Worm (Caenorhabditis elegans) whole organism, young adult: ENCODE measurements around the gene klp-13.

Source experiments
- B0035.1 ChIP-seq: sonication (generic microtip); optimal IDR thresholded peaks from 2 replicates; lab custom pipeline; 2016; ENCODE audit warnings: missing genetic modification characterization, mild to moderate bottlenecking, missing compliant biosample characterization, missing genotype, missing genetic modification reagents
- B0261.1 ChIP-seq: sonication (generic microtip); optimal IDR thresholded peaks from 2 replicates; lab custom pipeline; 2016; ENCODE audit warnings: mild to moderate bottlenecking, missing genetic modification characterization, moderate library complexity, missing compliant biosample characterization
- F22D6.2 ChIP-seq: sonication (generic microtip); optimal IDR thresholded peaks from 2 replicates; lab custom pipeline; 2016; ENCODE audit warnings: mild to moderate bottlenecking, missing genetic modification characterization, missing compliant biosample characterization
- F49E8.2 ChIP-seq: sonication (generic microtip); optimal IDR thresholded peaks from 3 replicates; lab custom pipeline; 2017; ENCODE audit warnings: missing genetic modification characterization, mild to moderate bottlenecking, missing compliant biosample characterization, antibody characterized with exemption, moderate library complexity; ENCODE audit not compliant: insufficient read depth
- F52B5.7 ChIP-seq: sonication (generic microtip); optimal IDR thresholded peaks from 2 replicates; lab custom pipeline; 2016; ENCODE audit warnings: mild to moderate bottlenecking, missing genetic modification characterization, missing compliant biosample characterization
- T07F8.4 ChIP-seq: sonication (generic microtip); optimal IDR thresholded peaks from 2 replicates; lab custom pipeline; 2016; ENCODE audit warnings: mild to moderate bottlenecking, missing genetic modification characterization, moderate library complexity, missing compliant biosample characterization
- T26A5.8 ChIP-seq: sonication (generic microtip); optimal IDR thresholded peaks from 2 replicates; lab custom pipeline; 2016; ENCODE audit warnings: missing genetic modification characterization, missing compliant biosample characterization
- attf-5 ChIP-seq: fragments of 200-800 bp; sonication (Bioruptor generic); optimal IDR thresholded peaks from 2 replicates; lab custom pipeline; 2018; ENCODE audit warnings: mild to moderate bottlenecking, missing genetic modification characterization, missing compliant biosample characterization
- cebp-2 ChIP-seq: fragments of 200-800 bp; sonication (Bioruptor generic); IDR thresholded peaks from 2 replicates; pipeline ENCODE4 v1.3.6; 2022; ENCODE audit warnings: missing genetic modification characterization, missing compliant biosample characterization
- ceh-27 ChIP-seq: fragments of 200-800 bp; sonication (Bioruptor generic); optimal IDR thresholded peaks from 2 replicates; lab custom pipeline; 2018; ENCODE audit warnings: mild to moderate bottlenecking, missing genetic modification characterization, moderate library complexity, missing compliant biosample characterization
- die-1 ChIP-seq: sonication (generic microtip); optimal IDR thresholded peaks from 2 replicates; lab custom pipeline; 2016; ENCODE audit warnings: missing genotype, mild to moderate bottlenecking, missing genetic modification characterization, missing compliant biosample characterization
- egl-18 ChIP-seq: fragments of 200-800 bp; sonication (Bioruptor generic); IDR thresholded peaks from 2 replicates; pipeline ENCODE4 v1.3.6; 2022; ENCODE audit warnings: missing genetic modification reagents, missing genetic modification characterization, missing compliant biosample characterization
- egl-44 ChIP-seq: fragments of 200-800 bp; sonication (Bioruptor generic); IDR thresholded peaks from 2 replicates; pipeline ENCODE4 v1.3.6; 2022; ENCODE audit warnings: missing genetic modification reagents, missing genetic modification characterization, missing compliant biosample characterization
- egrh-3 ChIP-seq: fragments of 200-800 bp; sonication (Bioruptor generic); IDR thresholded peaks from 2 replicates; pipeline ENCODE4 v1.3.6; 2022; ENCODE audit warnings: missing genetic modification reagents, missing genetic modification characterization, missing compliant biosample characterization
- gei-17 ChIP-seq: fragments of 200-800 bp; sonication (Bioruptor generic); optimal IDR thresholded peaks from 2 replicates; lab custom pipeline; 2018; ENCODE audit warnings: mild to moderate bottlenecking, missing genetic modification characterization, missing compliant biosample characterization
- hlh-12 ChIP-seq: sonication (generic microtip); optimal IDR thresholded peaks from 2 replicates; lab custom pipeline; 2016; ENCODE audit warnings: missing genetic modification characterization, missing compliant biosample characterization
- hlh-26 ChIP-seq: fragments of 200-800 bp; sonication (Bioruptor generic); conservative IDR thresholded peaks from 2 replicates; pipeline ENCODE4 v1.3.6; 2022; ENCODE audit warnings: missing genetic modification reagents, missing genetic modification characterization, missing compliant biosample characterization
- lin-35 ChIP-seq, 3 experiments: fragments of 150-350 bp in 2 of 3; sonication (generic microtip) in 1 of 3; optimal IDR thresholded peaks; 2 replicates each; lab custom pipeline; 2014 to 2018; ENCODE audit warnings: missing biosample characterization in 3 of 3, missing genetic modification characterization in 3 of 3, missing genetic modification reagents in 3 of 3
- lin-40 ChIP-seq: sonication (generic microtip); optimal IDR thresholded peaks from 2 replicates; lab custom pipeline; 2016; ENCODE audit warnings: missing genetic modification characterization, mild to moderate bottlenecking, missing compliant biosample characterization, missing genotype, missing genetic modification reagents
- lsy-27 ChIP-seq: sonication (generic microtip); optimal IDR thresholded peaks from 2 replicates; lab custom pipeline; 2017; ENCODE audit warnings: missing genetic modification characterization, mild to moderate bottlenecking, missing compliant biosample characterization, antibody characterized with exemption, missing genotype, borderline replicate concordance; ENCODE audit not compliant: insufficient read depth
- madf-3 ChIP-seq: fragments of 200-800 bp; sonication (Bioruptor generic); IDR thresholded peaks from 2 replicates; pipeline ENCODE4 v1.3.6; 2022; ENCODE audit warnings: missing genetic modification reagents, missing genetic modification characterization, missing compliant biosample characterization
- madf-8 ChIP-seq: fragments of 200-800 bp; sonication (Bioruptor generic); conservative IDR thresholded peaks from 2 replicates; pipeline ENCODE4 v1.3.6; 2022; ENCODE audit warnings: missing genetic modification reagents, missing genetic modification characterization, missing compliant biosample characterization
- nfya-2 ChIP-seq: fragments of 200-800 bp; sonication (Bioruptor generic); IDR thresholded peaks from 2 replicates; pipeline ENCODE4 v1.3.6; 2022; ENCODE audit warnings: missing genetic modification reagents, missing genetic modification characterization, missing compliant biosample characterization
- nfyb-1 ChIP-seq: fragments of 200-800 bp; sonication (Bioruptor generic); IDR thresholded peaks from 2 replicates; pipeline ENCODE4 v1.3.6; 2022; ENCODE audit warnings: missing genetic modification reagents, missing genetic modification characterization, missing compliant biosample characterization
- nhr-90 ChIP-seq: sonication (generic microtip); optimal IDR thresholded peaks from 2 replicates; lab custom pipeline; 2016; ENCODE audit warnings: missing genotype, mild to moderate bottlenecking, missing genetic modification characterization, missing compliant biosample characterization
- pha-4 ChIP-seq: fragments of 150-350 bp; sonication (generic microtip); optimal IDR thresholded peaks from 2 replicates; lab custom pipeline; 2014; ENCODE audit warnings: missing biosample characterization, missing genetic modification reagents, missing genetic modification characterization
- rec-8 ChIP-seq, 2 experiments: sonication (generic microtip); optimal IDR thresholded peaks; 2 replicates each; lab custom pipeline; 2016; ENCODE audit warnings: mild to moderate bottlenecking in 2 of 2, missing genetic modification characterization in 2 of 2, missing genetic modification reagents in 2 of 2, missing genotype in 2 of 2, missing biosample characterization in 1 of 2, missing compliant biosample characterization in 1 of 2, moderate library complexity in 1 of 2
- repo-1 ChIP-seq: sonication (generic microtip); optimal IDR thresholded peaks from 2 replicates; lab custom pipeline; 2017; ENCODE audit warnings: mild to moderate bottlenecking, missing genetic modification characterization, missing compliant biosample characterization
- rpc-1 ChIP-seq, 2 experiments: fragments of 150-350 bp in 1 of 2; sonication (generic microtip) in 1 of 2; optimal IDR thresholded peaks; 2 replicates each; lab custom pipeline; 2014 to 2018; ENCODE audit warnings: missing biosample characterization in 1 of 2, missing genetic modification characterization in 1 of 2, missing genetic modification reagents in 1 of 2, missing genotype in 1 of 2
- snpc-1.3 ChIP-seq: sonication (generic microtip); optimal IDR thresholded peaks from 2 replicates; lab custom pipeline; 2017; ENCODE audit warnings: missing genetic modification characterization, mild to moderate bottlenecking, missing compliant biosample characterization, antibody characterized with exemption, moderate library complexity, missing genotype, missing genetic modification reagents; ENCODE audit not compliant: insufficient read depth
- snpc-3.4 ChIP-seq: sonication (generic microtip); optimal IDR thresholded peaks from 2 replicates; lab custom pipeline; 2017; ENCODE audit warnings: missing genetic modification characterization, mild to moderate bottlenecking, missing compliant biosample characterization, antibody characterized with exemption, moderate library complexity, missing genotype, missing genetic modification reagents
- somi-1 ChIP-seq: fragments of 200-800 bp; sonication (Bioruptor generic); optimal IDR thresholded peaks from 2 replicates; lab custom pipeline; 2018; ENCODE audit warnings: mild to moderate bottlenecking, missing genetic modification characterization, missing compliant biosample characterization
- tbp1 ChIP-seq: fragments of 200-800 bp; sonication (Bioruptor generic); optimal IDR thresholded peaks from 2 replicates; lab custom pipeline; 2018; ENCODE audit warnings: mild to moderate bottlenecking, missing genetic modification characterization, missing compliant biosample characterization
- tbx-9 ChIP-seq: sonication (generic microtip); optimal IDR thresholded peaks from 2 replicates; lab custom pipeline; 2016; ENCODE audit warnings: borderline replicate concordance, missing genetic modification characterization, inconsistent platforms, missing compliant biosample characterization
- zim-3 ChIP-seq: sonication (generic microtip); optimal IDR thresholded peaks from 2 replicates; lab custom pipeline; 2017; ENCODE audit warnings: mild to moderate bottlenecking, missing genetic modification characterization, moderate library complexity, missing compliant biosample characterization

The klp-13 gene

ce11 chrX:5982799-5983198 is 2.0 kb upstream of the klp-13 start (continued):
- TF ChIP-seq T07F8.4 (tag; lab: Kevin White, UChicago) (no peak), die-1 (tag; lab: Kevin White, UChicago) (no peak), madf-8 (GFP tag; lab: Robert Waterston, UW) (no peak), lin-40 (tag; lab: Kevin White, UChicago) (peak; percentile 14), B0035.1 (tag; lab: Kevin White, UChicago) (no peak)

ce11 chrX:5983267-5983666 is 1.5 kb upstream of the klp-13 start:
- TF ChIP-seq zim-3 (no peak), hlh-26 (GFP tag; lab: Robert Waterston, UW) (no peak), madf-3 (no peak)

ce11 chrX:5985720-5986119 is 931 bp downstream of the klp-13 start:
- TF ChIP-seq somi-1 (no peak), T07F8.4 (tag; lab: Kevin White, UChicago) (no peak), nfyb-1 (GFP tag; lab: Robert Waterston, UW) (no peak), F49E8.2 (tag; lab: Kevin White, UChicago) (no peak), lsy-27 (tag; lab: Kevin White, UChicago) (no peak), egl-18 (GFP tag; lab: Robert Waterston, UW) (no peak), rec-8 (tag; optimal IDR thresholded peaks at IDR 0.05; lab: Kevin White, UChicago) (no peak), pha-4 (no peak), snpc-1.3 (tag; lab: Kevin White, UChicago) (no peak)

- TF ChIP-seq B0261.1 (tag; lab: Kevin White, UChicago): no peak
- TF ChIP-seq lin-35 (GFP tag; optimal IDR thresholded peaks at IDR 0.05; lab: Kevin White, UChicago): no peak
- no peak for TF ChIP-seq nfya-2 (GFP tag; lab: Robert Waterston, UW)
- TF ChIP-seq tbx-9 (tag; lab: Kevin White, UChicago): no peak
- TF ChIP-seq ceh-27 (GFP tag; lab: Kevin White, UChicago): peak; percentile 55
Observed at ce11 chrX:5987910-5988309, 3.1 kb downstream of the klp-13 start.

- TF ChIP-seq B0035.1 (tag; lab: Kevin White, UChicago) (no peak), rec-8 (tag; optimal IDR thresholded peaks at IDR 0.05; lab: Kevin White, UChicago) (no peak), gei-17 (GFP tag; lab: Kevin White, UChicago) (no peak), rpc-1 (optimal IDR thresholded peaks at IDR 0.05; lab: Kevin White, UChicago) (no peak), rpc-1 (tag; optimal IDR thresholded peaks at IDR 0.05; lab: Kevin White, UChicago) (no peak), pha-4 (no peak), egl-44 (GFP tag; lab: Robert Waterston, UW) (no peak), somi-1 (no peak), F22D6.2 (tag; lab: Kevin White, UChicago) (no peak), snpc-1.3 (tag; lab: Kevin White, UChicago) (no peak), egl-18 (GFP tag; lab: Robert Waterston, UW) (no peak), attf-5 (GFP tag; lab: Kevin White, UChicago) (no peak)
Observed at ce11 chrX:5992770-5993169, 8.0 kb downstream of the klp-13 start, which contains the start of gene F22F4.5. Gene F22F4.5, minus strand, starts transcription at chrX:5992870.

ce11 chrX:5994004-5994403 is 9.2 kb downstream of the klp-13 start:
- TF ChIP-seq egl-18 (GFP tag; lab: Robert Waterston, UW) (no peak), cebp-2 (GFP tag; lab: Robert Waterston, UW) (no peak), F52B5.7 (tag; lab: Kevin White, UChicago) (no peak), egrh-3 (GFP tag; lab: Robert Waterston, UW) (no peak), snpc-3.4 (tag; lab: Kevin White, UChicago) (no peak), hlh-12 (tag; lab: Kevin White, UChicago) (no peak), zim-3 (no peak), tbp1 (GFP tag; lab: Kevin White, UChicago) (no peak), nhr-90 (tag; lab: Kevin White, UChicago) (no peak), F22D6.2 (tag; lab: Kevin White, UChicago) (no peak), T26A5.8 (no peak), repo-1 (tag; lab: Kevin White, UChicago) (no peak)
